Worm (Caenorhabditis elegans) whole organism, early embryonic: ENCODE results near the gene K08D8.2.

Experiments used
- B0310.2 ChIP-seq: sonication (generic microtip); optimal IDR thresholded peaks from 2 replicates; lab custom pipeline; 2016; ENCODE audit warnings: mild to moderate bottlenecking, missing genetic modification characterization, missing compliant biosample characterization
- F13C5.2 ChIP-seq: sonication (generic microtip); optimal IDR thresholded peaks from 2 replicates; lab custom pipeline; 2017; ENCODE audit warnings: mild to moderate bottlenecking, missing genetic modification characterization, inconsistent platforms, missing compliant biosample characterization
- aly-1 ChIP-seq: sonication (generic microtip); optimal IDR thresholded peaks from 2 replicates; lab custom pipeline; 2016; ENCODE audit warnings: missing genetic modification characterization, missing compliant biosample characterization
- ama-1 ChIP-seq: fragments of 150-350 bp; optimal IDR thresholded peaks from 2 replicates; lab custom pipeline; 2014
- ceh-13 ChIP-seq: fragments of 200-800 bp; sonication (Bioruptor generic); optimal IDR thresholded peaks from 2 replicates; lab custom pipeline; 2018; ENCODE audit warnings: mild to moderate bottlenecking, missing genetic modification characterization, missing compliant biosample characterization
- ceh-36 ChIP-seq: sonication (generic microtip); optimal IDR thresholded peaks from 2 replicates; lab custom pipeline; 2016; ENCODE audit warnings: missing genetic modification characterization, inconsistent platforms, missing compliant biosample characterization
- ets-7 ChIP-seq: sonication (generic microtip); optimal IDR thresholded peaks from 2 replicates; lab custom pipeline; 2016; ENCODE audit warnings: missing genotype, missing genetic modification characterization, missing compliant biosample characterization
- flt-1 ChIP-seq: fragments of 200-800 bp; sonication (Bioruptor generic); IDR thresholded peaks from 2 replicates; pipeline ENCODE4 v1.3.6; 2022; ENCODE audit warnings: missing genetic modification characterization, missing compliant biosample characterization
- hmbx-1 ChIP-seq: sonication (generic microtip); optimal IDR thresholded peaks from 2 replicates; lab custom pipeline; 2016; ENCODE audit warnings: mild to moderate bottlenecking, missing genetic modification characterization, missing compliant biosample characterization
- hmg-4 ChIP-seq: fragments of 200-800 bp; sonication (Bioruptor generic); optimal IDR thresholded peaks from 2 replicates; lab custom pipeline; 2018; ENCODE audit warnings: mild to moderate bottlenecking, missing genetic modification characterization, missing compliant biosample characterization
- hnd-1 ChIP-seq: sonication (generic microtip); optimal IDR thresholded peaks from 2 replicates; lab custom pipeline; 2016; ENCODE audit warnings: missing genetic modification characterization, missing compliant biosample characterization
- pes-1 ChIP-seq: fragments of 200-800 bp; sonication (Bioruptor generic); IDR thresholded peaks from 2 replicates; pipeline ENCODE4 v1.3.6; 2022; ENCODE audit warnings: missing genetic modification reagents, missing genetic modification characterization, missing compliant biosample characterization
- scrt-1 ChIP-seq: fragments of 200-800 bp; sonication (Bioruptor generic); IDR thresholded peaks from 2 replicates; pipeline ENCODE4 v1.3.6; 2022; ENCODE audit warnings: missing genetic modification characterization, missing compliant biosample characterization
- sea-1 ChIP-seq: fragments of 200-800 bp; sonication (Bioruptor generic); conservative IDR thresholded peaks from 2 replicates; pipeline ENCODE4 v1.3.6; 2022; ENCODE audit warnings: missing genetic modification characterization, missing compliant biosample characterization
- tbx-11 ChIP-seq: fragments of 200-800 bp; sonication (Bioruptor generic); IDR thresholded peaks from 2 replicates; pipeline ENCODE4 v1.3.6; 2022; ENCODE audit warnings: missing genetic modification characterization, missing compliant biosample characterization
- tbx-37 ChIP-seq: fragments of 200-800 bp; sonication (Bioruptor generic); conservative IDR thresholded peaks from 2 replicates; pipeline ENCODE4 v1.3.6; 2022; ENCODE audit warnings: missing genetic modification reagents, missing genetic modification characterization, missing compliant biosample characterization
- tra-4 ChIP-seq: sonication (generic microtip); optimal IDR thresholded peaks from 2 replicates; lab custom pipeline; 2017; ENCODE audit warnings: missing genetic modification characterization, missing compliant biosample characterization

Gene K08D8.2

DNA sequence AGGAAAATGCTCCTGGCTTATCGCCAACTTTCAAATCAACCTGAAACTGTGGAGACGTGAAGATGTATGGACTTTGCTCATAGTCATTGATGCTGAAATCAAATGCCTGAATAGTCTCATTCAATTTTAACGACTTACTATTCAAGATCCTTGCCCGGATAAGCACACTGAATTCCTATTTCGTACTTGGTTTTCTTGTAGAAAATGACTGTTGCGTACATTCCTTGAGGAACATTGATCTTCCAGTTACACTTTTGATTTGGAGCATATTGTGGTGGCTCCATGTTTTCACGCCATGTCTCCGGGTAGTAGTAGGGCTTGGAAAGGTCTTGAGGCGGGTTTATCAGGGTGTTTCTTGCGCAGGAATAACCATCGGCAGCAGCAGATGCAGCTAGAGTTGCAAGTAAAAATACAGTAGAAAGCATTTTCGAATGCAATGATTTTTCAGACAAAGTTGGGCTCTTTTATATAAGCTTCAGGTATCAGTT is 11.7 kb downstream of the K08D8.2 start, which contains the start of gene irg-6:
irg-6 (minus strand) TSS at position 438 of the 488 bp plus-strand sequence.
- TF ChIP-seq ets-7 (tag; lab: Kevin White, UChicago): no peak
- no peak for TF ChIP-seq tbx-37 (GFP tag; lab: Robert Waterston, UW)
- TF ChIP-seq tra-4 (tag; lab: Kevin White, UChicago): no peak
- no peak for TF ChIP-seq B0310.2 (tag; lab: Kevin White, UChicago)
- TF ChIP-seq F13C5.2 (tag; lab: Kevin White, UChicago): no peak
- no peak for TF ChIP-seq sea-1 (GFP tag; lab: Robert Waterston, UW)
- TF ChIP-seq ama-1 (lab: Kevin White, UChicago): no peak
- TF ChIP-seq ceh-36 (tag; lab: Kevin White, UChicago): no peak
- TF ChIP-seq ceh-13: no peak
- TF ChIP-seq pes-1 (GFP tag; lab: Robert Waterston, UW): no peak
- no peak for TF ChIP-seq hmg-4 (GFP tag; lab: Kevin White, UChicago)
- TF ChIP-seq hnd-1 (tag; lab: Kevin White, UChicago): no peak
- no peak for TF ChIP-seq scrt-1 (GFP tag; lab: Robert Waterston, UW)
- TF ChIP-seq flt-1: no peak
- no peak for TF ChIP-seq tbx-11 (GFP tag; lab: Robert Waterston, UW)
- no peak for TF ChIP-seq aly-1 (tag; lab: Kevin White, UChicago)
- no peak for TF ChIP-seq hmbx-1 (tag; lab: Kevin White, UChicago)

DNA sequence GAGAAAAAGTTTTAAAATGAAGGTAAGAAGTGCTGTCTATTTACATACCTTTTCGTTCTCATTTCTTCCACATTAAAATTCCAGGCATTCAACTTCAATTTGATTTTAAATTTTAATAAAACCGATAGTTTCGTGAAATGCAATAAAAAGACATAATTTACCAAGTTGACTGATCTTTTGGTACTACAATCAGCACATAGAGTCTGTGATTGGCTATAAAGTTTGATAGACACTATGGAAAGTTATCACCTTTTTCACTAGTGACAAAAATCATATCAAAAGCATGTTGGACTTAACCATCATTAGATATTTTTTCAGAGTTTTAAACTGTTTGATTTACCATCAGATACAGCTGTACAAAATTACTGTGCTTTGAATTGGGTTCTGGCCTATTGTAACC is 12.6 kb downstream of the K08D8.2 start, which contains the start of gene srz-15:
srz-15 (plus strand) TSS at position 301 of the 400 bp plus-strand sequence.
- no peak for TF ChIP-seq sea-1 (GFP tag; lab: Robert Waterston, UW)
- no peak for TF ChIP-seq F13C5.2 (tag; lab: Kevin White, UChicago)
- TF ChIP-seq tra-4 (tag; lab: Kevin White, UChicago): no peak
- no peak for TF ChIP-seq ets-7 (tag; lab: Kevin White, UChicago)
- TF ChIP-seq hmbx-1 (tag; lab: Kevin White, UChicago): no peak
- no peak for TF ChIP-seq pes-1 (GFP tag; lab: Robert Waterston, UW)
- no peak for TF ChIP-seq hmg-4 (GFP tag; lab: Kevin White, UChicago)
- TF ChIP-seq flt-1: no peak
- no peak for TF ChIP-seq ama-1 (lab: Kevin White, UChicago)
- TF ChIP-seq hnd-1 (tag; lab: Kevin White, UChicago): no peak
- no peak for TF ChIP-seq tbx-37 (GFP tag; lab: Robert Waterston, UW)
- TF ChIP-seq ceh-13: no peak
- no peak for TF ChIP-seq B0310.2 (tag; lab: Kevin White, UChicago)
- no peak for TF ChIP-seq tbx-11 (GFP tag; lab: Robert Waterston, UW)

DNA sequence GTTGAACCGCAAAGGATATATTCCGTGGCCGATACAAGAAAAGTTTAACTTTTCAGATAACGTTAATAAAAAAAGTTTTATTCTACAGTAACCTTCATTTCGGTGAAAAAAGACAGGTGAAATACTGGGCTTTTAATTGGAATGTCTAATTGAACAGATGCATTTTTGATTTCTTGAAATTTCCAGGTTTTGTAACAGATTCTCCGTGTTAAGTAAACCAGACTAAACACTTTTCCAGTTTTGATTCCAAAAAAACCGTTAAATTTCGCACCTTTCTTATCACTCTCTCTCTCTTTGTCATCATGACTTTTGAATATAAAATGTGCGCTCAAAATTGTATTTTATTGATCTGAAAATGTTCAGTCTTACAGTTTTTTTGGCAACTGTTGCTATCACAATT is 15.4 kb downstream of the K08D8.2 start, which contains the start of gene C32H11.3:
C32H11.3 (plus strand) TSS at position 301 of the 400 bp plus-strand sequence.
- TF ChIP-seq ceh-13 (no peak), B0310.2 (tag; lab: Kevin White, UChicago) (no peak), ets-7 (tag; lab: Kevin White, UChicago) (no peak), scrt-1 (GFP tag; lab: Robert Waterston, UW) (no peak), F13C5.2 (tag; lab: Kevin White, UChicago) (no peak)

DNA sequence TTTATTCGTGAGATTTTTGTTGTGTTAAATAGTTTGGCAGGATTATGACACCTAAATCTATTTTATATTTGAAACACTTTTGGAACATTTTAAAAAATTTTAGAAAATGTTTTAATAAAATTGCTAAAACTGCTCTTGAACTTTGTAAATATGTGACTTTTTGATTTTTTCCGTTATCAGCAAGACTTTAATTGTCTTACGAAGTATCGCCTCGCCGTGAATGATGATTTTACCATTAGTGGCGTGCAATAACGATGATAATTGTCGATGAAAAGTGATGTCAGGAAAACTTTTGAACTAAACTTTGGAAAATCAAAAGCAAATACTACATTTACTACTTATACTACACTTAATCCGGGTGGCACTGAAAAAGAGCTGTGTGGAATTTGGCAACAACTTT is 17.7 kb downstream of the K08D8.2 start:
- TF ChIP-seq ets-7 (tag; lab: Kevin White, UChicago): no peak
- TF ChIP-seq hmbx-1 (tag; lab: Kevin White, UChicago): no peak
- TF ChIP-seq tbx-11 (GFP tag; lab: Robert Waterston, UW): no peak
- no peak for TF ChIP-seq ama-1 (lab: Kevin White, UChicago)
- no peak for TF ChIP-seq ceh-13
- no peak for TF ChIP-seq hnd-1 (tag; lab: Kevin White, UChicago)
- TF ChIP-seq hmg-4 (GFP tag; lab: Kevin White, UChicago): no peak
- no peak for TF ChIP-seq F13C5.2 (tag; lab: Kevin White, UChicago)
- TF ChIP-seq scrt-1 (GFP tag; lab: Robert Waterston, UW): no peak
- no peak for TF ChIP-seq flt-1
- no peak for TF ChIP-seq tbx-37 (GFP tag; lab: Robert Waterston, UW)
- TF ChIP-seq aly-1 (tag; lab: Kevin White, UChicago): no peak
- no peak for TF ChIP-seq tra-4 (tag; lab: Kevin White, UChicago)
- no peak for TF ChIP-seq B0310.2 (tag; lab: Kevin White, UChicago)
- TF ChIP-seq pes-1 (GFP tag; lab: Robert Waterston, UW): no peak
- TF ChIP-seq sea-1 (GFP tag; lab: Robert Waterston, UW): no peak
- no peak for TF ChIP-seq ceh-36 (tag; lab: Kevin White, UChicago)

DNA sequence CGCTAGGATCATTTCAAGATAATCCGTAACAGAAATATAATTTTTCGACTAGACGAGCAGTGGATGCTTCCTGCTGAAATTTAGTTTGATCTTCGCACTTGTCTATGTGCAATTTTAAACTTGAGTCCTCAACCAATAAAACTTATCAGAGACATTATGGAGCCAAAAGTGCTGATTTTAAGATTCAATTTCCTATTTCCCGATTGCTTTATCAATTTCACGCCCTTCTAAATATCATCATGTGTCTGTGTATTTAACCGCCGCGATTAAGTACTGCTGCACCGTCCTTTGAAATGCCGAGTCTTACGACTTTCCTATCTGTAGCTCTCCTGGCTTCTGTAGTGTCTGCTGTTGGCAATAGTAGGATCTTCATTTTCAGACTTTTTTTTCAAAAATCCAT is 18.2 kb downstream of the K08D8.2 start, which contains the start of gene C32H11.4:
C32H11.4 (plus strand) TSS at position 238 of the 400 bp plus-strand sequence.
- no peak for TF ChIP-seq hmbx-1 (tag; lab: Kevin White, UChicago)
- TF ChIP-seq flt-1: no peak
- no peak for TF ChIP-seq hnd-1 (tag; lab: Kevin White, UChicago)
- TF ChIP-seq ets-7 (tag; lab: Kevin White, UChicago): no peak
- TF ChIP-seq pes-1 (GFP tag; lab: Robert Waterston, UW): no peak
- no peak for TF ChIP-seq tbx-37 (GFP tag; lab: Robert Waterston, UW)

DNA sequence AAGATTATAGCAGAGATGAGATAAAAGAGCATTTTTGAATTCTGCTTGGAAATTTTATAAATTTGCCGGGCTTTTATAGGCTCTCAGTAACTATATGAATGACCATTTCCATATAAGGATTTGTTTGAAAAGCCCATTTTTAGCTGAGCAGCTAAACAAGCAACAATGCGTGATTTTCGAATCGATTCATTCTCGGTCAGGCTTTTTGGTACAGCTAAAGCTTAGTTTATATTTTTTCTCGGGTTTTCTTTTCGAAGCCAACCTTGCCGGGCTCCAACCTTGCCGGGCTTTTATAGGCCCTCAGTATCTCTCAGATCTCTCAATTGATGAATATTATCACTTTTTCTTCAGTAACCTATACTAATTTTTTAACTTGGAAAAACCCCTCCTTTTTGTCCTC is 21.5 kb downstream of the K08D8.2 start, which contains the start of gene srlf-4:
srlf-4 (minus strand) TSS at position 101 of the 400 bp plus-strand sequence.
- TF ChIP-seq tbx-11 (GFP tag; lab: Robert Waterston, UW): no peak
- TF ChIP-seq sea-1 (GFP tag; lab: Robert Waterston, UW): no peak
- TF ChIP-seq scrt-1 (GFP tag; lab: Robert Waterston, UW): no peak
- no peak for TF ChIP-seq hnd-1 (tag; lab: Kevin White, UChicago)
- TF ChIP-seq F13C5.2 (tag; lab: Kevin White, UChicago): no peak
- no peak for TF ChIP-seq aly-1 (tag; lab: Kevin White, UChicago)

DNA sequence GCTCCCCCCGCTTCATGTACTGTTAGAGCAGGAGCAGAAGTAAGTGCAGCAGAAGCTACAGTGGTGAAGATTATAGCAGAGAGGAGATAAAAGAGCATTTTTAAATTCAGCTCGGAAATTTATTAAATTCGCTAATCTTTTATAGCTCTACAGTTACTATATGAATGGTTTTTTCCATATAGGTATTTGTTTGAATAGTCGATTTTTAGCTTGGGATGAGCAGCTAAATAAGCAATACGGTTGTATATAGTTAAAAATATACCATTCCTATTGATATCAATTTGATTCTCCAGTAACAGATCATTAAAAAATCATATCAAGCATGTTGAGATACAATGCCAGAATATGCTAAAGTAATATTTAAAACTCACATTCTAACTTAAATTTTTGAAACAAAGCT is 23.8 kb downstream of the K08D8.2 start, which contains the start of gene srlf-5:
srlf-5 (minus strand) TSS at position 101 of the 400 bp plus-strand sequence.
- TF ChIP-seq scrt-1 (GFP tag; lab: Robert Waterston, UW): no peak
- no peak for TF ChIP-seq tra-4 (tag; lab: Kevin White, UChicago)
- TF ChIP-seq tbx-37 (GFP tag; lab: Robert Waterston, UW): no peak
- TF ChIP-seq B0310.2 (tag; lab: Kevin White, UChicago): no peak
- no peak for TF ChIP-seq tbx-11 (GFP tag; lab: Robert Waterston, UW)
- no peak for TF ChIP-seq sea-1 (GFP tag; lab: Robert Waterston, UW)
- no peak for TF ChIP-seq ets-7 (tag; lab: Kevin White, UChicago)
- no peak for TF ChIP-seq hmg-4 (GFP tag; lab: Kevin White, UChicago)
- TF ChIP-seq F13C5.2 (tag; lab: Kevin White, UChicago): no peak
- TF ChIP-seq ceh-13: no peak
- no peak for TF ChIP-seq pes-1 (GFP tag; lab: Robert Waterston, UW)
- no peak for TF ChIP-seq ama-1 (lab: Kevin White, UChicago)
- no peak for TF ChIP-seq flt-1
- TF ChIP-seq aly-1 (tag; lab: Kevin White, UChicago): no peak
- TF ChIP-seq hmbx-1 (tag; lab: Kevin White, UChicago): no peak
- TF ChIP-seq hnd-1 (tag; lab: Kevin White, UChicago): no peak
